Fruit fly (Drosophila melanogaster): ENCODE data around the gene ppk.

- no peak for TF ChIP-seq CTCF (optimal IDR thresholded peaks at IDR 0.05)
- no peak for TF ChIP-seq CG8478 (optimal IDR thresholded peaks at IDR 0.05)
Observed at dm6 chr2L:14361281-14361680, 19.7 kb downstream of the ppk start.
